Fruit fly (Drosophila melanogaster) whole organism, embryonic: ENCODE data around the gene CG1785.

Experiments used
- Awh ChIP-seq: fragments of 200-800 bp; sonication (Bioruptor generic); IDR thresholded peaks from 2 replicates; pipeline ENCODE4, ENCODE4 v1.3.6; 2022; ENCODE audit warnings: missing biosample characterization, missing genetic modification characterization
- CG10565 ChIP-seq: fragments of 200-800 bp; sonication (Bioruptor generic); optimal IDR thresholded peaks from 3 replicates; lab custom pipeline; 2016; ENCODE audit warnings: missing biosample characterization, mild to moderate bottlenecking, missing genetic modification characterization
- CG10654 ChIP-seq: fragments of 200-800 bp; sonication (Bioruptor generic); optimal IDR thresholded peaks from 2 replicates; lab custom pipeline; 2016; ENCODE audit warnings: missing biosample characterization, missing genetic modification characterization
- CG11085 ChIP-seq: fragments of 200-800 bp; sonication (Bioruptor generic); IDR thresholded peaks from 2 replicates; pipeline ENCODE4 v1.3.6; 2022; ENCODE audit warnings: missing biosample characterization, missing genetic modification characterization
- CG11504 ChIP-seq: fragments of 200-800 bp; sonication (Bioruptor generic); optimal IDR thresholded peaks from 3 replicates; lab custom pipeline; 2019; ENCODE audit warnings: missing biosample characterization, mild to moderate bottlenecking, missing genetic modification characterization, moderate library complexity
- CG12942 ChIP-seq: fragments of 200-800 bp; sonication (Bioruptor generic); optimal IDR thresholded peaks from 3 replicates; lab custom pipeline; 2016; ENCODE audit warnings: missing biosample characterization, missing genetic modification characterization
- CG13296 ChIP-seq: fragments of 200-800 bp; sonication (Bioruptor generic); optimal IDR thresholded peaks from 3 replicates; lab custom pipeline; 2018; ENCODE audit warnings: missing biosample characterization, mild to moderate bottlenecking, missing genetic modification characterization
- CG13624 ChIP-seq: fragments of 200-800 bp; sonication (Bioruptor generic); optimal IDR thresholded peaks from 2 replicates; lab custom pipeline; 2016; ENCODE audit warnings: missing biosample characterization, missing genetic modification characterization
- CG15269 ChIP-seq: fragments of 200-800 bp; sonication (Bioruptor generic); optimal IDR thresholded peaks from 2 replicates; lab custom pipeline; 2018; ENCODE audit warnings: missing biosample characterization, mild to moderate bottlenecking, missing genetic modification characterization, moderate library complexity
- CG16779 ChIP-seq: fragments of 200-800 bp; sonication (Bioruptor generic); IDR thresholded peaks from 2 replicates; pipeline ENCODE4 v1.3.6; 2022; ENCODE audit warnings: missing biosample characterization, missing genetic modification characterization
- CG16863 ChIP-seq: fragments of 200-800 bp; sonication (Bioruptor generic); optimal IDR thresholded peaks from 3 replicates; lab custom pipeline; 2016; ENCODE audit warnings: missing biosample characterization, missing genetic modification characterization
- CG18011 ChIP-seq: fragments of 200-800 bp; sonication (Bioruptor generic); optimal IDR thresholded peaks from 2 replicates; lab custom pipeline; 2017; ENCODE audit warnings: missing biosample characterization, missing genetic modification characterization, mild to moderate bottlenecking, moderate library complexity, missing genotype
- CG18262 ChIP-seq: fragments of 200-800 bp; optimal IDR thresholded peaks from 3 replicates; lab custom pipeline; 2019; ENCODE audit warnings: missing biosample characterization, mild to moderate bottlenecking, missing genetic modification characterization, moderate library complexity
- CG6689 ChIP-seq: fragments of 200-800 bp; sonication (Bioruptor generic); IDR thresholded peaks from 2 replicates; pipeline ENCODE4 v1.3.6; 2022; ENCODE audit warnings: missing biosample characterization, missing genetic modification characterization
- CG8290 ChIP-seq, 3 experiments: fragments of 200-800 bp; sonication (Bioruptor generic); optimal IDR thresholded peaks; 2 replicates each; lab custom pipeline; 2016 to 2019; ENCODE audit warnings: missing biosample characterization in 3 of 3, missing genetic modification characterization in 3 of 3, mild to moderate bottlenecking in 2 of 3, moderate library complexity in 1 of 3
- CG9932 ChIP-seq: fragments of 200-800 bp; sonication (Bioruptor generic); IDR thresholded peaks from 2 replicates; pipeline ENCODE4 v1.3.6; 2022; ENCODE audit warnings: missing biosample characterization, missing genetic modification characterization
- Dbx ChIP-seq: fragments of 200-800 bp; sonication (Bioruptor generic); IDR thresholded peaks from 3 replicates; pipeline ENCODE4 v1.3.6; 2022; ENCODE audit warnings: missing biosample characterization, missing genetic modification characterization
- Dfd ChIP-seq, 2 experiments: fragments of >200 bp; optimal IDR thresholded peaks; 2 replicates each; lab custom pipeline; 2017; ENCODE audit warnings: missing biosample characterization in 2 of 2, missing genetic modification characterization in 2 of 2
- Doc2 ChIP-seq: fragments of 200-800 bp; sonication (Bioruptor generic); IDR thresholded peaks from 2 replicates; pipeline ENCODE4 v1.3.6; 2022; ENCODE audit warnings: missing biosample characterization, missing genetic modification characterization
- Fer3 ChIP-seq: fragments of 200-800 bp; sonication (Bioruptor generic); optimal IDR thresholded peaks from 2 replicates; lab custom pipeline; 2018; ENCODE audit warnings: missing biosample characterization, mild to moderate bottlenecking, missing genetic modification characterization, moderate library complexity
- Hmx ChIP-seq: fragments of 200-800 bp; sonication (Bioruptor generic); optimal IDR thresholded peaks from 2 replicates; lab custom pipeline; 2016; ENCODE audit warnings: missing biosample characterization, missing genetic modification characterization
- Lpt ChIP-seq: fragments of >200 bp; optimal IDR thresholded peaks from 2 replicates; lab custom pipeline; 2018; ENCODE audit warnings: missing biosample characterization, missing genetic modification characterization
- Med ChIP-seq: fragments of 200-800 bp; sonication (Bioruptor generic); peaks from one replicate; lab custom pipeline; 2016; ENCODE audit warnings: missing biosample characterization, missing genetic modification characterization, mild to moderate bottlenecking, inconsistent platforms, moderate library complexity
- NFAT ChIP-seq: fragments of 200-800 bp; sonication (Bioruptor generic); IDR thresholded peaks from 2 replicates; pipeline ENCODE4 v1.3.6; 2022; ENCODE audit warnings: missing biosample characterization, missing genetic modification characterization
- Rx ChIP-seq: fragments of 200-800 bp; sonication (Bioruptor generic); IDR thresholded peaks from 2 replicates; pipeline ENCODE4 v1.3.6; 2022; ENCODE audit warnings: missing biosample characterization, missing genetic modification characterization
- Sox102F ChIP-seq: fragments of 200-800 bp; sonication (Bioruptor generic); optimal IDR thresholded peaks from 2 replicates; lab custom pipeline; 2018; ENCODE audit warnings: missing biosample characterization, mild to moderate bottlenecking, missing genetic modification characterization, moderate library complexity
- Stat92E ChIP-seq, 3 experiments: fragments of >200 bp in 2 of 3; fragments of 200-800 bp in 1 of 3; sonication (Bioruptor generic) in 1 of 3; optimal IDR thresholded peaks; 2 replicates each; lab custom pipeline; 2017 to 2019; ENCODE audit warnings: missing biosample characterization in 3 of 3, missing genetic modification characterization in 3 of 3, mild to moderate bottlenecking in 1 of 3, moderate library complexity in 1 of 3
- TFAM ChIP-seq: fragments of 200-800 bp; sonication (Bioruptor generic); optimal IDR thresholded peaks from 2 replicates; lab custom pipeline; 2017; ENCODE audit warnings: missing biosample characterization, missing genetic modification characterization, inconsistent platforms
- Xbp1 ChIP-seq: fragments of 200-800 bp; sonication (Bioruptor generic); optimal IDR thresholded peaks from 3 replicates; lab custom pipeline; 2016; ENCODE audit warnings: missing biosample characterization, mild to moderate bottlenecking, missing genetic modification characterization
- al ChIP-seq: fragments of 200-800 bp; sonication (Bioruptor generic); IDR thresholded peaks from 2 replicates; pipeline ENCODE4 v1.3.6; 2022; ENCODE audit warnings: missing biosample characterization, missing genetic modification characterization
- amos ChIP-seq: fragments of 200-800 bp; sonication (Bioruptor generic); IDR thresholded peaks from 2 replicates; pipeline ENCODE4 v1.3.6; 2022; ENCODE audit warnings: missing biosample characterization, missing genetic modification characterization; ENCODE audit not compliant: partially characterized antibody
- ash1 ChIP-seq: fragments of 200-800 bp; sonication (Bioruptor generic); optimal IDR thresholded peaks from 2 replicates; lab custom pipeline; 2018; ENCODE audit warnings: missing biosample characterization, mild to moderate bottlenecking, missing genetic modification characterization
- ato ChIP-seq: fragments of 200-800 bp; sonication (Bioruptor generic); IDR thresholded peaks from 2 replicates; pipeline ENCODE4 v1.3.6; 2022; ENCODE audit warnings: missing biosample characterization, missing genetic modification characterization; ENCODE audit not compliant: partially characterized antibody
- btn ChIP-seq: fragments of 200-800 bp; sonication (Bioruptor generic); optimal IDR thresholded peaks from 2 replicates; lab custom pipeline; 2016; ENCODE audit warnings: missing biosample characterization, missing genetic modification characterization
- chif ChIP-seq, 2 experiments: fragments of 200-800 bp; sonication (Bioruptor generic); optimal IDR thresholded peaks; 3 replicates each; lab custom pipeline; 2016; ENCODE audit warnings: missing biosample characterization in 2 of 2, missing genetic modification characterization in 2 of 2
- corto ChIP-seq: fragments of 200-800 bp; sonication (Bioruptor generic); optimal IDR thresholded peaks from 2 replicates; lab custom pipeline; 2016; ENCODE audit warnings: missing biosample characterization, mild to moderate bottlenecking, missing genetic modification characterization, moderate library complexity
- croc ChIP-seq: fragments of 200-800 bp; sonication (Bioruptor generic); conservative IDR thresholded peaks from 3 replicates; pipeline ENCODE4 v1.3.6; 2022; ENCODE audit warnings: missing biosample characterization, missing genetic modification characterization
- crp ChIP-seq, 2 experiments: fragments of 200-800 bp; sonication (Bioruptor generic); optimal IDR thresholded peaks; 2 replicates in 1 of 2; 3 replicates in 1 of 2; lab custom pipeline; 2017; ENCODE audit warnings: missing biosample characterization in 2 of 2, missing genetic modification characterization in 2 of 2, mild to moderate bottlenecking in 1 of 2, moderate library complexity in 1 of 2
- dmrt99B ChIP-seq: fragments of 200-800 bp; sonication (Bioruptor generic); optimal IDR thresholded peaks from 2 replicates; lab custom pipeline; 2018; ENCODE audit warnings: missing biosample characterization, mild to moderate bottlenecking, missing genetic modification characterization, moderate library complexity
- exex ChIP-seq: fragments of 200-800 bp; sonication (Bioruptor generic); optimal IDR thresholded peaks from 4 replicates; lab custom pipeline; 2018; ENCODE audit warnings: missing biosample characterization, mild to moderate bottlenecking, missing genetic modification characterization, moderate library complexity
- fru ChIP-seq: fragments of >200 bp; optimal IDR thresholded peaks from 2 replicates; lab custom pipeline; 2017
- her ChIP-seq: fragments of 200-800 bp; sonication (Bioruptor generic); optimal IDR thresholded peaks from 2 replicates; lab custom pipeline; 2016; ENCODE audit warnings: missing biosample characterization, missing genetic modification characterization
- insv ChIP-seq, 2 experiments: fragments of 200-800 bp; sonication (Bioruptor generic); optimal IDR thresholded peaks; 3 replicates each; lab custom pipeline; 2016 to 2018; ENCODE audit warnings: missing biosample characterization in 2 of 2, missing genetic modification characterization in 2 of 2
- nau ChIP-seq: fragments of 200-800 bp; sonication (Bioruptor generic); optimal IDR thresholded peaks from 3 replicates; lab custom pipeline; 2017; ENCODE audit warnings: missing biosample characterization, mild to moderate bottlenecking, missing genetic modification characterization, missing genetic modification reagents
- nom ChIP-seq: fragments of 200-800 bp; sonication (Bioruptor generic); optimal IDR thresholded peaks from 2 replicates; lab custom pipeline; 2017; ENCODE audit warnings: missing biosample characterization, missing genetic modification characterization, mild to moderate bottlenecking, moderate library complexity, missing genetic modification reagents
- odd ChIP-seq: fragments of 200-800 bp; sonication (Bioruptor generic); optimal IDR thresholded peaks from 2 replicates; lab custom pipeline; 2017; ENCODE audit warnings: missing biosample characterization, mild to moderate bottlenecking, missing genetic modification characterization
- org-1 ChIP-seq: fragments of 200-800 bp; sonication (Bioruptor generic); optimal IDR thresholded peaks from 2 replicates; lab custom pipeline; 2017; ENCODE audit warnings: missing biosample characterization, missing genetic modification characterization
- slou ChIP-seq: fragments of 200-800 bp; sonication (Bioruptor generic); optimal IDR thresholded peaks from 3 replicates; lab custom pipeline; 2016; ENCODE audit warnings: missing biosample characterization, missing genetic modification characterization
- toy ChIP-seq: fragments of 200-800 bp; sonication (Bioruptor generic); IDR thresholded peaks from 2 replicates; pipeline ENCODE4 v1.3.6; 2022; ENCODE audit warnings: missing biosample characterization, missing genetic modification characterization

Gene CG1785

DNA sequence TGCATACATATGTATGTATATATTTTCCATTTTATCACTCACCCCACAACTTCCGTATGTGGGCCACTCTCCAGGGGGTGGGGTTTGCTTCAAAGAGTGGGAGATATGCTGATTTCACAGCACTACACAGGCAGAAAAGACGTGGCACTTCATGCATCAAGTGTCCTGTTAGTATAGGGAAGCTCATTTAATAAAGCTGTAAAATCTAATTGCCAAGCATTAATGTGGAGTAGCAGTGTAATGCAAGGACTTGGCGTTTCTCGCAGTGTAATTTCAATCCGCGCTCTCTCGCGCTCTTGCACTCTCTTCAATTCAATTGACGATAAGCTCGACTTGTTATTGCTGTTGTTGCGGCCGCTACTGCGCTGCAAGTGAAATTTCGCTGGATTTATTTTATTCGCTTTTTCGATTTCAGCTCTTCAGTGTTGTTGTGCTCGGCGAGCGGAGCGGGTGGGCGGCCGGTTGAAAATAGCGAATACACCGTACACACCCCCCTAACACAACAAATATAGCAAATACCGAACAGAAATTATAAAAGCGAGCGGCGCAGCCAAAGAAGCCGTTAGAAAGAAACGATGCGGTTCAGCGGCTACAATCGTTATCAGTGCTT is 5.4 kb upstream of the CG1785 start, which contains the start of gene Hexo2 (continued):
- TF ChIP-seq CG18262 (tag; lab: Kevin White, UChicago) (peak; percentile 91), ash1 (no peak), ato (GFP tag; lab: Robert Waterston, UW) (no peak), al (GFP tag; lab: Robert Waterston, UW) (peak; percentile 66), toy (peak; percentile 63; the same call in 1 of the 2 replicates), CG16863 (GFP tag; lab: Kevin White, UChicago) (peak; percentile 96), Fer3 (tag; lab: Kevin White, UChicago) (peak; percentile 87), CG16779 (GFP tag; lab: Robert Waterston, UW) (peak; percentile 88), CG11085 (peak; percentile 79), CG10565 (GFP tag; lab: Kevin White, UChicago) (peak; percentile 79), Dfd (GFP tag; optimal IDR thresholded peaks at IDR 0.05; lab: Kevin White, UChicago) (no peak), CG12942 (GFP tag; lab: Kevin White, UChicago) (peak; percentile 94), CG13296 (GFP tag; lab: Kevin White, UChicago) (peak; percentile 71), org-1 (GFP tag; lab: Kevin White, UChicago) (peak; percentile 92), amos (GFP tag; lab: Robert Waterston, UW) (no peak), Rx (GFP tag; lab: Robert Waterston, UW) (peak; percentile 97), crp (GFP tag; optimal IDR thresholded peaks at IDR 0.05; lab: Kevin White, UChicago) (peak in 1 of 2 experiments; percentile 57), NFAT (GFP tag; lab: Robert Waterston, UW) (peak; percentile 90; the same call in 1 of the 2 replicates), nom (peak; percentile 89), Lpt (GFP tag; lab: Kevin White, UChicago) (no peak), her (peak; percentile 92), fru (lab: Kevin White, UChicago) (no peak), CG6689 (GFP tag; lab: Robert Waterston, UW) (peak; percentile 95), Sox102F (GFP tag; lab: Kevin White, UChicago) (peak; percentile 97), Doc2 (peak; percentile 75), CG15269 (peak; percentile 88), odd (GFP tag; lab: Kevin White, UChicago) (peak; percentile 82), Dbx (GFP tag; lab: Robert Waterston, UW) (no peak; the same call in 2 of the 3 replicates), Stat92E (GFP tag; optimal IDR thresholded peaks at IDR 0.05; lab: Kevin White, UChicago) (peak in 1 of 3 experiments; percentile 3), CG13624 (peak; percentile 86), TFAM (GFP tag; lab: Kevin White, UChicago) (peak; percentile 74), slou (GFP tag; lab: Kevin White, UChicago) (peak; percentile 63), CG8290 (GFP tag; optimal IDR thresholded peaks at IDR 0.05; lab: Kevin White, UChicago) (peak; percentile 77), CG8290 (tag; optimal IDR thresholded peaks at IDR 0.05; lab: Kevin White, UChicago) (peak; percentile 19 to 98), CG10654 (peak; percentile 95), croc (GFP tag; lab: Robert Waterston, UW) (peak; percentile 94), exex (tag; lab: Kevin White, UChicago) (peak; percentile 26), Med (GFP tag; lab: Kevin White, UChicago) (peak; percentile 99), Awh (GFP tag; lab: Robert Waterston, UW) (peak; percentile 96), CG9932 (GFP tag; lab: Robert Waterston, UW) (peak; percentile 60), nau (GFP tag; lab: Kevin White, UChicago) (peak; percentile 85), Xbp1 (GFP tag; lab: Kevin White, UChicago) (peak; percentile 96), btn (GFP tag; lab: Kevin White, UChicago) (peak; percentile 95), corto (peak; percentile 68), insv (GFP tag; optimal IDR thresholded peaks at IDR 0.05; lab: Kevin White, UChicago) (no peak), chif (GFP tag; optimal IDR thresholded peaks at IDR 0.05; lab: Kevin White, UChicago) (peak; percentile 96 to 97), CG18011 (GFP tag; lab: Kevin White, UChicago) (peak; percentile 47), dmrt99B (tag; lab: Kevin White, UChicago) (peak; percentile 96), Hmx (GFP tag; lab: Kevin White, UChicago) (peak; percentile 52), CG11504 (peak; percentile 94)
